Fruit fly (Drosophila melanogaster) whole organism, embryonic: Measurements from ENCODE around the gene CG17344.
A peak's percentile ranks its signal among the peaks of the same experiment; 100 is the strongest.

Experiments used
- Adf1 ChIP-seq: fragments of 200-800 bp; sonication (Bioruptor generic); IDR thresholded peaks from 2 replicates; pipeline ENCODE4 v1.3.6; 2022; ENCODE audit warnings: missing biosample characterization, missing genetic modification characterization
- Awh ChIP-seq: fragments of 200-800 bp; sonication (Bioruptor generic); IDR thresholded peaks from 2 replicates; pipeline ENCODE4, ENCODE4 v1.3.6; 2022; ENCODE audit warnings: missing biosample characterization, missing genetic modification characterization
- CG14014 ChIP-seq: fragments of 200-800 bp; sonication (Bioruptor generic); IDR thresholded peaks from 2 replicates; pipeline ENCODE4 v1.3.6; 2022; ENCODE audit warnings: missing biosample characterization, missing genetic modification characterization
- CG15011 ChIP-seq: fragments of 200-800 bp; sonication (Bioruptor generic); optimal IDR thresholded peaks from 3 replicates; lab custom pipeline; 2018; ENCODE audit warnings: missing biosample characterization, mild to moderate bottlenecking, missing genetic modification characterization
- CG15269 ChIP-seq: fragments of 200-800 bp; sonication (Bioruptor generic); optimal IDR thresholded peaks from 2 replicates; lab custom pipeline; 2018; ENCODE audit warnings: missing biosample characterization, mild to moderate bottlenecking, missing genetic modification characterization, moderate library complexity
- CG16863 ChIP-seq: fragments of 200-800 bp; sonication (Bioruptor generic); optimal IDR thresholded peaks from 3 replicates; lab custom pipeline; 2016; ENCODE audit warnings: missing biosample characterization, missing genetic modification characterization
- CG17912 ChIP-seq: fragments of 200-800 bp; sonication (Bioruptor generic); optimal IDR thresholded peaks from 2 replicates; lab custom pipeline; 2018; ENCODE audit warnings: missing biosample characterization, mild to moderate bottlenecking, missing genetic modification characterization
- CG18619 ChIP-seq: fragments of 200-800 bp; sonication (Bioruptor generic); optimal IDR thresholded peaks from 3 replicates; lab custom pipeline; 2017; ENCODE audit warnings: missing biosample characterization, mild to moderate bottlenecking, missing genetic modification characterization
- CG3407 ChIP-seq: fragments of 200-800 bp; sonication (Bioruptor generic); optimal IDR thresholded peaks from 2 replicates; lab custom pipeline; 2018; ENCODE audit warnings: missing biosample characterization, mild to moderate bottlenecking, missing genetic modification characterization
- CG34422 ChIP-seq: fragments of 200-800 bp; sonication (Bioruptor generic); IDR thresholded peaks from 3 replicates; pipeline ENCODE4 v1.3.6; 2022; ENCODE audit warnings: missing biosample characterization, missing genetic modification characterization
- CG4282 ChIP-seq: fragments of 200-800 bp; sonication (Bioruptor generic); optimal IDR thresholded peaks from 2 replicates; lab custom pipeline; 2016; ENCODE audit warnings: missing biosample characterization, missing genetic modification characterization
- CG8478 ChIP-seq: fragments of >200 bp; optimal IDR thresholded peaks from 2 replicates; lab custom pipeline; 2018
- CG8765 ChIP-seq: fragments of 200-800 bp; sonication (Bioruptor generic); IDR thresholded peaks from 2 replicates; pipeline ENCODE4 v1.3.6; 2022; ENCODE audit warnings: missing biosample characterization, missing genetic modification characterization
- CG9727 ChIP-seq: fragments of 200-800 bp; sonication (Bioruptor generic); optimal IDR thresholded peaks from 3 replicates; lab custom pipeline; 2017; ENCODE audit warnings: missing biosample characterization, mild to moderate bottlenecking, missing genetic modification characterization
- CTCF ChIP-seq: fragments of 200-800 bp; sonication (Bioruptor generic); optimal IDR thresholded peaks from 2 replicates; lab custom pipeline; 2017; ENCODE audit warnings: missing biosample characterization, mild to moderate bottlenecking, missing genetic modification characterization, moderate library complexity
- CoRest ChIP-seq: fragments of 200-800 bp; sonication (Bioruptor generic); optimal IDR thresholded peaks from 3 replicates; lab custom pipeline; 2018; ENCODE audit warnings: missing biosample characterization, mild to moderate bottlenecking, missing genetic modification characterization, moderate library complexity
- Hmx ChIP-seq: fragments of 200-800 bp; sonication (Bioruptor generic); optimal IDR thresholded peaks from 2 replicates; lab custom pipeline; 2016; ENCODE audit warnings: missing biosample characterization, missing genetic modification characterization
- Jarid2 ChIP-seq: fragments of 200-800 bp; sonication (Bioruptor generic); optimal IDR thresholded peaks from 3 replicates; lab custom pipeline; 2017; ENCODE audit warnings: mild to moderate bottlenecking, missing biosample characterization, missing genetic modification reagents, missing genetic modification characterization
- Lim3 ChIP-seq: fragments of 200-800 bp; sonication (Bioruptor generic); IDR thresholded peaks from 2 replicates; pipeline ENCODE4 v1.3.6; 2022; ENCODE audit warnings: missing biosample characterization, missing genetic modification characterization
- MBD-R2 ChIP-seq: fragments of 200-800 bp; sonication (Bioruptor generic); IDR thresholded peaks from 2 replicates; pipeline ENCODE4 v1.3.6; 2022; ENCODE audit warnings: missing biosample characterization, missing genetic modification characterization
- MESR4 ChIP-seq: fragments of 200-800 bp; sonication (Bioruptor generic); optimal IDR thresholded peaks from 2 replicates; lab custom pipeline; 2018; ENCODE audit warnings: missing biosample characterization, mild to moderate bottlenecking, missing genetic modification characterization, moderate library complexity
- Mes4 ChIP-seq: fragments of 200-800 bp; sonication (Bioruptor generic); optimal IDR thresholded peaks from 2 replicates; lab custom pipeline; 2016; ENCODE audit warnings: missing biosample characterization, missing genetic modification characterization
- Myb ChIP-seq: fragments of 200-800 bp; sonication (Bioruptor generic); optimal IDR thresholded peaks from 2 replicates; lab custom pipeline; 2016; ENCODE audit warnings: missing biosample characterization, missing genetic modification characterization
- NK7.1 ChIP-seq: fragments of 200-800 bp; sonication (Bioruptor generic); optimal IDR thresholded peaks from 3 replicates; lab custom pipeline; 2016; ENCODE audit warnings: missing biosample characterization, missing genetic modification characterization
- Optix ChIP-seq: fragments of 200-800 bp; sonication (Bioruptor generic); IDR thresholded peaks from 3 replicates; pipeline ENCODE4 v1.3.6; 2022; ENCODE audit warnings: missing biosample characterization, missing genetic modification characterization
- Sry-β ChIP-seq: fragments of 200-800 bp; sonication (Bioruptor generic); optimal IDR thresholded peaks from 2 replicates; lab custom pipeline; 2018; ENCODE audit warnings: missing biosample characterization, mild to moderate bottlenecking, missing genetic modification characterization, moderate library complexity
- ase ChIP-seq: fragments of 200-800 bp; sonication (Bioruptor generic); IDR thresholded peaks from 3 replicates; pipeline ENCODE4 v1.3.6; 2022; ENCODE audit warnings: missing biosample characterization, missing genetic modification characterization
- cato ChIP-seq: fragments of 200-800 bp; sonication (Bioruptor generic); optimal IDR thresholded peaks from 2 replicates; lab custom pipeline; 2016; ENCODE audit warnings: missing biosample characterization, missing genetic modification characterization, borderline replicate concordance
- cg ChIP-seq: fragments of 200-800 bp; sonication (Bioruptor generic); optimal IDR thresholded peaks from 3 replicates; lab custom pipeline; 2019; ENCODE audit warnings: missing biosample characterization, mild to moderate bottlenecking, missing genetic modification characterization, moderate library complexity
- chinmo ChIP-seq: fragments of 200-800 bp; sonication (Bioruptor generic); IDR thresholded peaks from 4 replicates; pipeline ENCODE4 v1.3.6; 2022; ENCODE audit warnings: missing biosample characterization, missing genetic modification characterization; ENCODE audit not compliant: partially characterized antibody
- ci ChIP-seq: fragments of 200-800 bp; sonication (Bioruptor generic); IDR thresholded peaks from 3 replicates; pipeline ENCODE4 v1.3.6; 2022; ENCODE audit warnings: missing biosample characterization, missing genetic modification characterization
- eve ChIP-seq, 2 experiments: fragments of >200 bp; optimal IDR thresholded peaks; 2 replicates each; lab custom pipeline; 2017; ENCODE audit warnings: missing biosample characterization in 2 of 2, missing genetic modification characterization in 2 of 2
- fru ChIP-seq: fragments of >200 bp; optimal IDR thresholded peaks from 2 replicates; lab custom pipeline; 2017
- kni ChIP-seq: fragments of 200-800 bp; sonication (Bioruptor generic); optimal IDR thresholded peaks from 3 replicates; lab custom pipeline; 2017; ENCODE audit warnings: mild to moderate bottlenecking, missing biosample characterization, missing genetic modification reagents, missing genetic modification characterization
- peb ChIP-seq: fragments of 200-800 bp; sonication (Bioruptor generic); IDR thresholded peaks from 2 replicates; pipeline ENCODE4 v1.3.6; 2022; ENCODE audit warnings: missing biosample characterization, missing genetic modification characterization
- psq ChIP-seq: fragments of 200-800 bp; sonication (Bioruptor generic); optimal IDR thresholded peaks from 2 replicates; lab custom pipeline; 2017; ENCODE audit warnings: missing biosample characterization, missing genetic modification characterization
- row ChIP-seq: fragments of 200-800 bp; sonication (Bioruptor generic); IDR thresholded peaks from 3 replicates; pipeline ENCODE4 v1.3.6; 2022; ENCODE audit warnings: missing biosample characterization, missing genetic modification characterization
- so ChIP-seq: fragments of 200-800 bp; sonication (Bioruptor generic); IDR thresholded peaks from 3 replicates; pipeline ENCODE4 v1.3.6; 2022; ENCODE audit warnings: missing biosample characterization, missing genetic modification characterization
- sqz ChIP-seq: fragments of 200-800 bp; sonication (Bioruptor generic); optimal IDR thresholded peaks from 3 replicates; lab custom pipeline; 2018; ENCODE audit warnings: missing biosample characterization, mild to moderate bottlenecking, missing genetic modification characterization
- sr ChIP-seq: fragments of 200-800 bp; sonication (Bioruptor generic); IDR thresholded peaks from 3 replicates; pipeline ENCODE4 v1.3.6; 2022; ENCODE audit warnings: missing biosample characterization, missing genetic modification characterization

Gene CG17344

DNA sequence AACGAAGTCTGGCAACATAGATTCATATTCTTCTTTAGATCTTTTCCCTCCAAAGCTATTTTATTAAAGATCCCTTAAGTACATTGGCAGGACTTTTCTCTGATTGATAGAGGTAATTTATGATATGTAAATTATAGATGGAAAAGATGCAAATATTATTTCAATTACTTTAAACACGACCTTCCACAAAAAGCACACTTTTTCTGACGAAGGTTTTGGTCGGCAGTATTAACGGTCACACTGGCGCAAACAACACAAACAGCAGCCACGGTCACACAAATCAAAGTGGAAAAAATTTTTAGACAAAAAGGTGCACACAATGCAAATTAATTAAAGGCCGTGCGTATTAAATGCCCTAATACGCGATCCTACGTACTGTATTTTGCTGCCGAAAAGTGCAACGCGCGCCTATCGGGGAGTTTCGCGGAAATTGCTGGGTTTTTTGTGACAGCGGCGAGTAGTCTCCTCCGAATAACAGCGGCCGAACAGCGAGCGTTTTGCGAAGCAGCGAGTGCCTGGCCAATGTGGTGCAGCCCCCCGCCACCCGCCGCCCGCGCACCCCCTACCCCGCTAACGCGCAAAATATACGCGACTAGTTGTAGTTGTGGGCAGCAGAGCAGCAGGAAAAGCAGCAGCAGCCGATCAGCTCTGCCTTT lies 47.9 kb upstream of the CG17344 start, which contains the start of gene CG10492 (continued):
- TF ChIP-seq sr, result peak; percentile 29; the same call in 1 of the 3 replicates
- TF ChIP-seq row (GFP tag; lab: Robert Waterston, UW), result peak; percentile 34; the same call in 2 of the 3 replicates
- peak; percentile 49; the same call in 1 of the 3 replicates for TF ChIP-seq ci (GFP tag; lab: Robert Waterston, UW)
- TF ChIP-seq CTCF (GFP tag; lab: Kevin White, UChicago), result peak; percentile 37
- peak; percentile 19; the same call in 1 of the 2 replicates for TF ChIP-seq CG8765
- TF ChIP-seq sqz (GFP tag; lab: Kevin White, UChicago), result no peak
- TF ChIP-seq Hmx (GFP tag; lab: Kevin White, UChicago), result no peak
- peak; percentile 42 for TF ChIP-seq CoRest
- TF ChIP-seq MBD-R2 (GFP tag; lab: Robert Waterston, UW), result peak; percentile 54
- no peak for TF ChIP-seq Optix (GFP tag; lab: Robert Waterston, UW)
- TF ChIP-seq Myb (GFP tag; lab: Kevin White, UChicago), result peak; percentile 53
- TF ChIP-seq CG9727 (GFP tag; lab: Kevin White, UChicago), result no peak
- TF ChIP-seq NK7.1 (GFP tag; lab: Kevin White, UChicago), result no peak

DNA sequence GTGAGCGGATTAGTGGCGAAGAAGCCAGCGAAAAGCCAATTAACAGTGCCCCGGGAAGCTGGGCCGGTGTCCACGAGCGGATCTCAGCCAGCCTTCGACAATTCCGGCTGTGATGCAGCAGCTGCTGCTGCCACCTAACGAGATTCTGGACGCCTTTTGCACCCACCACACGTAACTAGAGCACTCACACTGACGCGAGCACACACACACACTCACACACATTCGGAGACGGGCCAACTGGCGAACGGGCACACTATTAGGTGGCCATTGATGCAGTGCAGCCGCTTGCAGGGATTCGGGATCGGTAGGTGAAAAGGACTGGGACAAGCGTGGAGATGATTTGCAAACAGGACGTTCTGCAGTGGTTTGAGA lies 47.3 kb upstream of the CG17344 start:
- TF ChIP-seq peb (GFP tag; lab: Robert Waterston, UW), result no peak
- no peak for TF ChIP-seq CG3407 (GFP tag; lab: Kevin White, UChicago)
- TF ChIP-seq CG15011 (GFP tag; lab: Kevin White, UChicago), result no peak
- TF ChIP-seq chinmo (GFP tag; lab: Robert Waterston, UW), result 0 out of 4 replicates have a peak, but pooled peaks have one; percentile 27
- peak; percentile 34 for TF ChIP-seq fru (lab: Kevin White, UChicago)
- no peak for TF ChIP-seq CG15269 (tag; lab: Kevin White, UChicago)
- TF ChIP-seq psq (GFP tag; lab: Kevin White, UChicago), result no peak
- TF ChIP-seq Sry-β (GFP tag; lab: Kevin White, UChicago), result no peak
- peak; percentile 52 for TF ChIP-seq CG8478
- TF ChIP-seq Jarid2 (GFP tag; lab: Kevin White, UChicago), result no peak
- TF ChIP-seq kni (GFP tag; lab: Kevin White, UChicago), result peak; percentile 80
- no peak for TF ChIP-seq CG14014 (GFP tag; lab: Robert Waterston, UW)
- no peak for TF ChIP-seq Mes4 (GFP tag; lab: Kevin White, UChicago)
- no peak for TF ChIP-seq CG17912 (GFP tag; lab: Kevin White, UChicago)
- no peak for TF ChIP-seq CG4282 (GFP tag; lab: Kevin White, UChicago)
- TF ChIP-seq CG16863 (GFP tag; lab: Kevin White, UChicago), result no peak
- TF ChIP-seq Adf1 (GFP tag; lab: Robert Waterston, UW), result 0 out of 2 replicates have a peak, but pooled peaks have one; percentile 29
- TF ChIP-seq so, result no peak
- peak; percentile 78 for TF ChIP-seq cg
- no peak for TF ChIP-seq eve (GFP tag; optimal IDR thresholded peaks at IDR 0.05; lab: Kevin White, UChicago)
- TF ChIP-seq Awh (GFP tag; lab: Robert Waterston, UW), result no peak
- TF ChIP-seq ase (GFP tag; lab: Robert Waterston, UW), result no peak
- peak; percentile 18 for TF ChIP-seq MESR4
- 0 out of 2 replicates have a peak, but pooled peaks have one; percentile 5 for TF ChIP-seq Lim3 (GFP tag; lab: Robert Waterston, UW)
- no peak for TF ChIP-seq cato (GFP tag; lab: Kevin White, UChicago)
- TF ChIP-seq CG18619 (GFP tag; lab: Kevin White, UChicago), result no peak
- TF ChIP-seq CG34422 (GFP tag; lab: Robert Waterston, UW), result 0 out of 3 replicates have a peak, but pooled peaks have one; percentile 30
